Worm (Caenorhabditis elegans): ENCODE measurements around the gene C23G10.7.

C23G10.7 gene

DNA sequence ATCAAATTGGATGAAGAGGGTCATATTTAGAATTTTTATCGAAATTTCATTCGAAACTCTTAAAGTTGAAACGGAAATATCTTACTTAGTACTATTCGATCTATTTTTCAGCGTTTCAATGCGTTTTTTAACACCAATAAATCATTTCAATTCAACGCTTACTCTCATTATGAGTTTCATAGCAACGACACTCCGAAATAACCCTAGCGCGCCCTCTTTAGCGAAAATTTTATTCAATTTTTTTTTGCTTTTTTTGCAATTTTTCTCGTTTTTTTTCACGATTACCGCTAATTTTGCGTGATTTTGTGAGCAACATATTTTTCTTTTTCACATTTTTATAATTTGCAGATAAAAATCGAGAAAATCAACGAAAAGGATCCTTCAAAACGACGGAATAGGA lies 46.1 kb downstream of the C23G10.7 start:
- TF ChIP-seq attf-3 (GFP tag; conservative IDR thresholded peaks at IDR 0.05) = peak; percentile 73

DNA sequence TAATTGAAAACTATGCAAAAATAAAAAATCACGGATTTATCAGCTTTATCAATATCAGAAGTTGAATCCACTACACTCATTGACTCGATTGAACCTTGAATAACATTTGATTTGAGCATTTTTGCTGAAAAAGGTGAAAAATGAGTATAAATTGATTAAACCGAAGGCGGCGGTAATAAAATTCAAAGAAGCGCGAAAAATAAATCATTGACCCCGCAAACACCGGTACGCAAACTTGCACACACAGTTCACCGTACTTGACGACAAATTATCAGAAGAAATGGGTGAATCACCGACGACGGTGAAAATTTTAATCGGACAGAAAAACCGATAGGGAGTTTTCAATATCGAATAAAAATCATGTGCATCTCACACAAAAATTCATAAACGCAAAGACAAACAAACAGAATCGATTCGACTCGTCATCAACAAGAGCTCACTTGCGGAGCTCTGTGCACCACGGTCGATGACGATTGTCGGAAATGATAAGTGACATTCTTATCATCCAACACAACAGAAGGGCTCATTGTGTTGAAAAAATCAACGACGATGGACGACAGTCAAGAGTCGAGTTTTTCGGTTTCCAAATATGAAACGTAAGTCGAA lies 48.6 kb downstream of the C23G10.7 start, which contains the start of the genes wht-7 and Y42G9A.1:
Gene wht-7 (minus strand): TSS at position 131 of the 606 bp plus-strand sequence.
Gene Y42G9A.1 (plus strand): TSS at position 495 of the 606 bp plus-strand sequence.
- TF ChIP-seq T26A5.8 (tag; optimal IDR thresholded peaks at IDR 0.05) (no peak), attf-3 (GFP tag; conservative IDR thresholded peaks at IDR 0.05) (peak; percentile 41; the same call in 1 of the 2 replicates), madf-8 (GFP tag; conservative IDR thresholded peaks at IDR 0.05) (peak; percentile 54), repo-1 (tag; optimal IDR thresholded peaks at IDR 0.05) (peak; percentile 11), nhr-80 (tag; optimal IDR thresholded peaks at IDR 0.05) (peak; percentile 83), B0019.2 (GFP tag; conservative IDR thresholded peaks at IDR 0.05) (0 out of 2 replicates have a peak, but pooled peaks have one; percentile 16), nhr-120 (GFP tag; IDR thresholded peaks at IDR 0.05) (no peak), tbp1 (GFP tag; optimal IDR thresholded peaks at IDR 0.05) (peak; percentile 15), let-607 (tag; optimal IDR thresholded peaks at IDR 0.05) (peak in 1 of 2 experiments; percentile 12), atf-7 (tag; optimal IDR thresholded peaks at IDR 0.05) (peak; percentile 41), hlh-12 (tag; optimal IDR thresholded peaks at IDR 0.05) (no peak), chd-7 (tag; optimal IDR thresholded peaks at IDR 0.05) (no peak), hmg-20 (GFP tag; IDR thresholded peaks at IDR 0.05) (no peak), F33H1.4 (GFP tag; IDR thresholded peaks at IDR 0.05) (0 out of 2 replicates have a peak, but pooled peaks have one; percentile 25), lin-54 (GFP tag; optimal IDR thresholded peaks at IDR 0.05) (peak; percentile 33), aptf-2 (GFP tag; conservative IDR thresholded peaks at IDR 0.05) (no peak), lag-1 (GFP tag; IDR thresholded peaks at IDR 0.05) (no peak), F52B5.7 (tag; optimal IDR thresholded peaks at IDR 0.05) (no peak), attf-6 (GFP tag; IDR thresholded peaks at IDR 0.05) (no peak), madf-6 (GFP tag; IDR thresholded peaks at IDR 0.05) (peak; percentile 77), hmg-1.2 (GFP tag; IDR thresholded peaks at IDR 0.05) (no peak), D2030.7 (GFP tag; IDR thresholded peaks at IDR 0.05) (peak; percentile 27; the same call in 1 of the 2 replicates), hrde-1 (tag; optimal IDR thresholded peaks at IDR 0.05; ENCODE audit: borderline replicate concordance) (no peak), efl-1 (GFP tag; optimal IDR thresholded peaks at IDR 0.05) (peak; percentile 85), dox-1 (GFP tag; IDR thresholded peaks at IDR 0.05) (peak; percentile 40; the same call in 1 of the 2 replicates), dpl-1 (GFP tag; optimal IDR thresholded peaks at IDR 0.05) (peak; percentile 28), ceh-91 (GFP tag; IDR thresholded peaks at IDR 0.05) (peak; percentile 43; the same call in 1 of the 2 replicates), K12H6.12 (tag; optimal IDR thresholded peaks at IDR 0.05) (no peak), lsl-1 (GFP tag; optimal IDR thresholded peaks at IDR 0.05) (peak; percentile 40), xnd-1 (tag; optimal IDR thresholded peaks at IDR 0.05) (peak; percentile 16)

DNA sequence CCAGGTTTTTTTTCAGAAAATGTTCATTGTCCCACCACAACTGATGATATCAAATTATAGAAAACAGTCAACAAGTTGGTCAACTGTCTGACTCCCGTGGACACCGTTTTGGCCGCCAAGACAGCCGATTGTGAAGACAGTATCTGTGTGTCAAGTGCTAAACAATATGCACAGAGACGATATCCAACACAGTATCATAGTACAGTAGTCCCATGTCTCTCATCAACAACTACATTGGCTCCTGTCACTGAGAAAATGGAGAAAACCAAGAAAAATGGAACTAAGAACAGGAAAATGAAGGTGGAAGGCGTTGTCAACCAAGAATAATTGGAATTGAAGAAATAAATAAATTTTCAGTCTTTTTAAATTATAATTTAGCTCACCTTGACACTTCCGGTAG lies 49.5 kb downstream of the C23G10.7 start:
- TF ChIP-seq gei-17 (GFP tag; optimal IDR thresholded peaks at IDR 0.05) (no peak), cebp-2 (GFP tag; IDR thresholded peaks at IDR 0.05) (0 out of 2 replicates have a peak, but pooled peaks have one; percentile 52), zim-3 (tag; optimal IDR thresholded peaks at IDR 0.05) (peak; percentile 49), dpff-1 (tag; optimal IDR thresholded peaks at IDR 0.05) (peak; percentile 43), nfya-2 (GFP tag; IDR thresholded peaks at IDR 0.05) (no peak), ceh-100 (GFP tag; IDR thresholded peaks at IDR 0.05) (no peak), F10E7.11 (tag; optimal IDR thresholded peaks at IDR 0.05) (no peak), chd-7 (tag; optimal IDR thresholded peaks at IDR 0.05) (no peak), Y53G8AR.9 (GFP tag; conservative IDR thresholded peaks at IDR 0.05) (peak; percentile 36; the same call in 1 of the 2 replicates), C06A6.2 (GFP tag; conservative IDR thresholded peaks at IDR 0.05) (0 out of 2 replicates have a peak, but pooled peaks have one; percentile 17), mcd-1 (GFP tag; IDR thresholded peaks at IDR 0.05) (0 out of 2 replicates have a peak, but pooled peaks have one; percentile 3), ceh-79 (tag; optimal IDR thresholded peaks at IDR 0.05) (no peak)

Data from whole organism, young adult.